Fruit fly (Drosophila melanogaster) whole organism, embryonic: ENCODE measurements around the gene Lon.

Experiments used
- ATbp ChIP-seq: fragments of 200-800 bp; sonication (Bioruptor generic); optimal IDR thresholded peaks from 2 replicates; lab custom pipeline; 2017; ENCODE audit warnings: missing biosample characterization, mild to moderate bottlenecking, missing genetic modification characterization, missing genetic modification reagents
- BtbVII ChIP-seq: fragments of 200-800 bp; sonication (Bioruptor generic); optimal IDR thresholded peaks from 3 replicates; lab custom pipeline; 2017; ENCODE audit warnings: missing biosample characterization, mild to moderate bottlenecking, missing genetic modification characterization
- CG10274 ChIP-seq: fragments of 200-800 bp; sonication (Bioruptor generic); optimal IDR thresholded peaks from 3 replicates; lab custom pipeline; 2017; ENCODE audit warnings: missing biosample characterization, mild to moderate bottlenecking, missing genetic modification characterization
- CG10431 ChIP-seq: fragments of 200-800 bp; sonication (Bioruptor generic); optimal IDR thresholded peaks from 3 replicates; lab custom pipeline; 2018; ENCODE audit warnings: missing biosample characterization, mild to moderate bottlenecking, missing genetic modification characterization
- CG10979 ChIP-seq: fragments of 200-800 bp; sonication (Bioruptor generic); optimal IDR thresholded peaks from 2 replicates; lab custom pipeline; 2018; ENCODE audit warnings: missing biosample characterization, mild to moderate bottlenecking, missing genetic modification characterization, moderate library complexity
- CG12236 ChIP-seq: fragments of 200-800 bp; sonication (Bioruptor generic); optimal IDR thresholded peaks from 2 replicates; lab custom pipeline; 2016; ENCODE audit warnings: missing biosample characterization, missing genetic modification characterization
- CG13287 ChIP-seq: fragments of 200-800 bp; sonication (Bioruptor generic); IDR thresholded peaks from 2 replicates; pipeline ENCODE4 v1.3.6; 2022; ENCODE audit warnings: missing biosample characterization, missing genetic modification characterization; ENCODE audit not compliant: partially characterized antibody
- CG13775 ChIP-seq: fragments of 200-800 bp; sonication (Bioruptor generic); optimal IDR thresholded peaks from 3 replicates; lab custom pipeline; 2017; ENCODE audit warnings: missing biosample characterization, mild to moderate bottlenecking, missing genetic modification characterization
- CG15479 ChIP-seq: fragments of 200-800 bp; sonication (Bioruptor generic); optimal IDR thresholded peaks from 3 replicates; lab custom pipeline; 2019; ENCODE audit warnings: missing biosample characterization, mild to moderate bottlenecking, missing genetic modification characterization, moderate library complexity
- CG16813 ChIP-seq: fragments of 200-800 bp; sonication (Bioruptor generic); IDR thresholded peaks from 3 replicates; pipeline ENCODE4 v1.3.6; 2022; ENCODE audit warnings: missing biosample characterization, missing genetic modification characterization; ENCODE audit not compliant: partially characterized antibody
- CG18011 ChIP-seq: fragments of 200-800 bp; sonication (Bioruptor generic); optimal IDR thresholded peaks from 2 replicates; lab custom pipeline; 2017; ENCODE audit warnings: missing biosample characterization, missing genetic modification characterization, mild to moderate bottlenecking, moderate library complexity, missing genotype
- CG18262 ChIP-seq: fragments of 200-800 bp; optimal IDR thresholded peaks from 3 replicates; lab custom pipeline; 2019; ENCODE audit warnings: missing biosample characterization, mild to moderate bottlenecking, missing genetic modification characterization, moderate library complexity
- CG33557 ChIP-seq: fragments of 200-800 bp; sonication (Bioruptor generic); optimal IDR thresholded peaks from 2 replicates; lab custom pipeline; 2019; ENCODE audit warnings: missing biosample characterization, mild to moderate bottlenecking, missing genetic modification characterization, moderate library complexity
- CG4854 ChIP-seq: fragments of 200-800 bp; sonication (Bioruptor generic); optimal IDR thresholded peaks from 2 replicates; lab custom pipeline; 2016; ENCODE audit warnings: missing biosample characterization, missing genetic modification characterization, inconsistent platforms
- CG6175 ChIP-seq: fragments of 200-800 bp; sonication (Bioruptor generic); IDR thresholded peaks from 3 replicates; pipeline ENCODE4 v1.3.6; 2022; ENCODE audit warnings: missing biosample characterization, missing genetic modification characterization
- CG6654 ChIP-seq: fragments of 200-800 bp; sonication (Bioruptor generic); optimal IDR thresholded peaks from 2 replicates; lab custom pipeline; 2017; ENCODE audit warnings: missing biosample characterization, mild to moderate bottlenecking, missing genetic modification characterization
- CG6854 ChIP-seq: fragments of 200-800 bp; sonication (Bioruptor generic); optimal IDR thresholded peaks from 3 replicates; lab custom pipeline; 2017; ENCODE audit warnings: missing biosample characterization, mild to moderate bottlenecking, missing genetic modification characterization
- CG8388 ChIP-seq: fragments of 200-800 bp; sonication (Bioruptor generic); optimal IDR thresholded peaks from 2 replicates; lab custom pipeline; 2019; ENCODE audit warnings: missing biosample characterization, mild to moderate bottlenecking, missing genetic modification characterization, moderate library complexity
- CTCF ChIP-seq: fragments of 200-800 bp; sonication (Bioruptor generic); optimal IDR thresholded peaks from 2 replicates; lab custom pipeline; 2017; ENCODE audit warnings: missing biosample characterization, mild to moderate bottlenecking, missing genetic modification characterization, moderate library complexity
- Deaf1 ChIP-seq: fragments of 200-800 bp; optimal IDR thresholded peaks from 3 replicates; lab custom pipeline; 2019; ENCODE audit warnings: missing biosample characterization, mild to moderate bottlenecking, missing genetic modification characterization, moderate library complexity
- Ets65A ChIP-seq: fragments of 200-800 bp; sonication (Bioruptor generic); peaks from one replicate; lab custom pipeline; 2016; ENCODE audit warnings: missing biosample characterization, missing genetic modification characterization
- Fer1 ChIP-seq: fragments of 200-800 bp; sonication (Bioruptor generic); optimal IDR thresholded peaks from 2 replicates; lab custom pipeline; 2017; ENCODE audit warnings: missing biosample characterization, mild to moderate bottlenecking, missing genetic modification characterization
- Gsc ChIP-seq: fragments of 200-800 bp; sonication (Bioruptor generic); IDR thresholded peaks from 2 replicates; pipeline ENCODE4 v1.3.6; 2022; ENCODE audit warnings: missing biosample characterization, missing genetic modification characterization
- H2.0 ChIP-seq: fragments of 200-800 bp; sonication (Bioruptor generic); IDR thresholded peaks from 2 replicates; pipeline ENCODE4 v1.3.6; 2022; ENCODE audit warnings: missing biosample characterization, missing genetic modification characterization
- HmgD ChIP-seq: fragments of 200-800 bp; sonication (Bioruptor generic); optimal IDR thresholded peaks from 3 replicates; lab custom pipeline; 2016; ENCODE audit warnings: missing biosample characterization, missing genetic modification characterization
- Hr78 ChIP-seq, 2 experiments: fragments of 200-800 bp in 1 of 2; fragments of >200 bp in 1 of 2; sonication (Bioruptor generic) in 1 of 2; optimal IDR thresholded peaks; 2 replicates each; lab custom pipeline; 2017 to 2019; ENCODE audit warnings: missing biosample characterization in 2 of 2, missing genetic modification characterization in 2 of 2, mild to moderate bottlenecking in 1 of 2, moderate library complexity in 1 of 2
- Lim3 ChIP-seq: fragments of 200-800 bp; sonication (Bioruptor generic); IDR thresholded peaks from 2 replicates; pipeline ENCODE4 v1.3.6; 2022; ENCODE audit warnings: missing biosample characterization, missing genetic modification characterization
- Med ChIP-seq: fragments of 200-800 bp; sonication (Bioruptor generic); peaks from one replicate; lab custom pipeline; 2016; ENCODE audit warnings: missing biosample characterization, missing genetic modification characterization, mild to moderate bottlenecking, inconsistent platforms, moderate library complexity
- Oli ChIP-seq: fragments of 200-800 bp; sonication (Bioruptor generic); optimal IDR thresholded peaks from 2 replicates; lab custom pipeline; 2018; ENCODE audit warnings: missing biosample characterization, mild to moderate bottlenecking, missing genetic modification characterization, moderate library complexity
- Opbp ChIP-seq: fragments of 200-800 bp; sonication (Bioruptor generic); IDR thresholded peaks from 3 replicates; pipeline ENCODE4 v1.3.6; 2022; ENCODE audit warnings: missing biosample characterization, missing genetic modification characterization; ENCODE audit not compliant: partially characterized antibody
- PHDP ChIP-seq: fragments of 200-800 bp; sonication (Bioruptor generic); optimal IDR thresholded peaks from 3 replicates; lab custom pipeline; 2018; ENCODE audit warnings: missing biosample characterization, mild to moderate bottlenecking, missing genetic modification characterization, moderate library complexity
- amos ChIP-seq: fragments of 200-800 bp; sonication (Bioruptor generic); IDR thresholded peaks from 2 replicates; pipeline ENCODE4 v1.3.6; 2022; ENCODE audit warnings: missing biosample characterization, missing genetic modification characterization; ENCODE audit not compliant: partially characterized antibody
- az2 ChIP-seq: fragments of 200-800 bp; sonication (Bioruptor generic); optimal IDR thresholded peaks from 3 replicates; lab custom pipeline; 2016; ENCODE audit warnings: missing biosample characterization, missing genetic modification characterization
- bbx ChIP-seq: fragments of 200-800 bp; sonication (Bioruptor generic); IDR thresholded peaks from 2 replicates; pipeline ENCODE4 v1.3.6; 2022; ENCODE audit warnings: missing biosample characterization, missing genetic modification characterization; ENCODE audit not compliant: partially characterized antibody
- br ChIP-seq: fragments of >200 bp; optimal IDR thresholded peaks from 2 replicates; lab custom pipeline; 2017
- chm ChIP-seq: fragments of 200-800 bp; sonication (Bioruptor generic); IDR thresholded peaks from 2 replicates; pipeline ENCODE4 v1.3.6; 2022; ENCODE audit warnings: missing biosample characterization, missing genetic modification characterization
- dan ChIP-seq: fragments of 200-800 bp; sonication (Bioruptor generic); IDR thresholded peaks from 2 replicates; pipeline ENCODE4 v1.3.6; 2022; ENCODE audit warnings: missing biosample characterization, missing genetic modification characterization
- dmrt11E ChIP-seq: fragments of 200-800 bp; sonication (Bioruptor generic); optimal IDR thresholded peaks from 3 replicates; lab custom pipeline; 2018; ENCODE audit warnings: missing biosample characterization, mild to moderate bottlenecking, missing genetic modification characterization, moderate library complexity
- ewg ChIP-seq: fragments of 200-800 bp; sonication (Bioruptor generic); optimal IDR thresholded peaks from 3 replicates; lab custom pipeline; 2017; ENCODE audit warnings: mild to moderate bottlenecking, missing biosample characterization, missing genetic modification reagents, missing genetic modification characterization
- fd3F ChIP-seq: fragments of 200-800 bp; sonication (Bioruptor generic); optimal IDR thresholded peaks from 2 replicates; lab custom pipeline; 2018; ENCODE audit warnings: missing biosample characterization, mild to moderate bottlenecking, missing genetic modification characterization, moderate library complexity
- fru ChIP-seq: fragments of >200 bp; optimal IDR thresholded peaks from 2 replicates; lab custom pipeline; 2017
- ftz-f1 ChIP-seq: fragments of 200-800 bp; sonication (Bioruptor generic); optimal IDR thresholded peaks from 2 replicates; lab custom pipeline; 2016; ENCODE audit warnings: missing biosample characterization, missing genetic modification characterization
- h ChIP-seq: fragments of >200 bp; optimal IDR thresholded peaks from 2 replicates; lab custom pipeline; 2017
- her ChIP-seq: fragments of 200-800 bp; sonication (Bioruptor generic); optimal IDR thresholded peaks from 2 replicates; lab custom pipeline; 2016; ENCODE audit warnings: missing biosample characterization, missing genetic modification characterization
- lmd ChIP-seq: fragments of 200-800 bp; sonication (Bioruptor generic); IDR thresholded peaks from 2 replicates; pipeline ENCODE4 v1.3.6; 2022; ENCODE audit warnings: missing biosample characterization, missing genetic modification characterization
- luna ChIP-seq: fragments of 200-800 bp; sonication (Bioruptor generic); optimal IDR thresholded peaks from 2 replicates; lab custom pipeline; 2016; ENCODE audit warnings: missing biosample characterization, missing genetic modification characterization
- nau ChIP-seq: fragments of 200-800 bp; sonication (Bioruptor generic); optimal IDR thresholded peaks from 3 replicates; lab custom pipeline; 2017; ENCODE audit warnings: missing biosample characterization, mild to moderate bottlenecking, missing genetic modification characterization, missing genetic modification reagents
- nmo ChIP-seq: fragments of 200-800 bp; sonication (Bioruptor generic); optimal IDR thresholded peaks from 2 replicates; lab custom pipeline; 2018; ENCODE audit warnings: missing biosample characterization, mild to moderate bottlenecking, missing genetic modification characterization, moderate library complexity
- seq ChIP-seq: fragments of 200-800 bp; sonication (Bioruptor generic); IDR thresholded peaks from 2 replicates; pipeline ENCODE4 v1.3.6; 2022; ENCODE audit warnings: missing biosample characterization, missing genetic modification characterization
- sim ChIP-seq: fragments of 200-800 bp; sonication (Bioruptor generic); IDR thresholded peaks from 2 replicates; pipeline ENCODE4 v1.3.6; 2022; ENCODE audit warnings: missing biosample characterization, missing genetic modification characterization
- usp ChIP-seq: fragments of >200 bp; optimal IDR thresholded peaks from 2 replicates; lab custom pipeline; 2017; ENCODE audit warnings: missing biosample characterization, missing genetic modification characterization
- vfl ChIP-seq: fragments of 200-800 bp; sonication (Bioruptor generic); optimal IDR thresholded peaks from 2 replicates; lab custom pipeline; 2016; ENCODE audit warnings: missing biosample characterization, missing genetic modification characterization

Lon gene

dm6 chr3L:19584369-19584915, 27.6 kb downstream of the Lon start, which contains the start of gene Shal (continued):
- TF ChIP-seq Opbp (GFP tag; lab: Robert Waterston, UW): 0 out of 3 replicates have a peak, but pooled peaks have one; percentile 20
- TF ChIP-seq amos: no peak
- TF ChIP-seq seq (GFP tag; lab: Robert Waterston, UW): 0 out of 2 replicates have a peak, but pooled peaks have one; percentile 6
- TF ChIP-seq CG10431: no peak
- TF ChIP-seq sim (GFP tag; lab: Robert Waterston, UW): no peak
- no peak for TF ChIP-seq lmd (GFP tag; lab: Robert Waterston, UW)
- no peak for TF ChIP-seq PHDP (tag; lab: Kevin White, UChicago)
- no peak for TF ChIP-seq CG6654 (GFP tag; lab: Kevin White, UChicago)
- TF ChIP-seq CG12236 (GFP tag; lab: Kevin White, UChicago): no peak
- TF ChIP-seq ftz-f1 (GFP tag; lab: Kevin White, UChicago): no peak
- TF ChIP-seq HmgD (GFP tag; lab: Kevin White, UChicago): no peak
- no peak for TF ChIP-seq CG13775
- no peak for TF ChIP-seq CTCF
- TF ChIP-seq CG8388 (GFP tag; lab: Kevin White, UChicago): no peak
- TF ChIP-seq h (lab: Kevin White, UChicago): no peak
- TF ChIP-seq CG18262 (tag; lab: Kevin White, UChicago): no peak
- TF ChIP-seq Hr78 (GFP tag; optimal IDR thresholded peaks at IDR 0.05; lab: Kevin White, UChicago): no peak
- TF ChIP-seq ewg (GFP tag; lab: Kevin White, UChicago): peak; percentile 86
- no peak for TF ChIP-seq CG33557
- TF ChIP-seq usp (GFP tag; lab: Kevin White, UChicago): no peak
- no peak for TF ChIP-seq nmo (GFP tag; lab: Kevin White, UChicago)
- peak; percentile 93 for TF ChIP-seq Deaf1 (tag; lab: Kevin White, UChicago)
- TF ChIP-seq nau (GFP tag; lab: Kevin White, UChicago): no peak
- no peak for TF ChIP-seq CG4854 (GFP tag; lab: Kevin White, UChicago)
- no peak for TF ChIP-seq br (lab: Kevin White, UChicago)
- peak; percentile 90 for TF ChIP-seq Ets65A (GFP tag; lab: Kevin White, UChicago)
- peak; percentile 56; the same call in 1 of the 2 replicates for TF ChIP-seq chm (GFP tag; lab: Robert Waterston, UW)
- no peak for TF ChIP-seq vfl
- no peak for TF ChIP-seq dan (GFP tag; lab: Robert Waterston, UW)
- TF ChIP-seq fd3F (GFP tag; lab: Kevin White, UChicago): no peak
- TF ChIP-seq H2.0: no peak
- no peak for TF ChIP-seq luna (GFP tag; lab: Kevin White, UChicago)
- TF ChIP-seq Gsc (GFP tag; lab: Robert Waterston, UW): no peak
- TF ChIP-seq CG16813: no peak
- TF ChIP-seq CG10274: no peak
- no peak for TF ChIP-seq CG15479
- TF ChIP-seq Med (GFP tag; lab: Kevin White, UChicago): peak; percentile 74
- no peak for TF ChIP-seq CG10979
- no peak for TF ChIP-seq dmrt11E (tag; lab: Kevin White, UChicago)
- no peak for TF ChIP-seq az2 (GFP tag; lab: Kevin White, UChicago)
- no peak for TF ChIP-seq Oli
- no peak for TF ChIP-seq bbx (GFP tag; lab: Robert Waterston, UW)
- no peak for TF ChIP-seq Lim3 (GFP tag; lab: Robert Waterston, UW)
- TF ChIP-seq CG18011 (GFP tag; lab: Kevin White, UChicago): no peak
- TF ChIP-seq CG13287: no peak
- no peak for TF ChIP-seq BtbVII (GFP tag; lab: Kevin White, UChicago)
- TF ChIP-seq her (GFP tag; lab: Kevin White, UChicago): no peak
- TF ChIP-seq CG6175 (GFP tag; lab: Robert Waterston, UW): no peak
- no peak for TF ChIP-seq ATbp (GFP tag; lab: Kevin White, UChicago)
- TF ChIP-seq CG6854 (GFP tag; lab: Kevin White, UChicago): no peak
- TF ChIP-seq fru (lab: Kevin White, UChicago): no peak
- no peak for TF ChIP-seq Fer1 (GFP tag; lab: Kevin White, UChicago)
